Fruit fly (Drosophila melanogaster) whole organism, embryonic: Measurements from ENCODE around the gene CG12398.

ENCODE experiments used
- CG12071 ChIP-seq: fragments of 200-800 bp; sonication (Bioruptor generic); optimal IDR thresholded peaks from 3 replicates; lab custom pipeline; 2018; ENCODE audit warnings: missing biosample characterization, mild to moderate bottlenecking, missing genetic modification characterization
- mirr ChIP-seq: fragments of 200-800 bp; sonication (Bioruptor generic); optimal IDR thresholded peaks from 3 replicates; lab custom pipeline; 2018; ENCODE audit warnings: missing biosample characterization, mild to moderate bottlenecking, missing genetic modification characterization
- odd ChIP-seq: fragments of 200-800 bp; sonication (Bioruptor generic); optimal IDR thresholded peaks from 2 replicates; lab custom pipeline; 2017; ENCODE audit warnings: missing biosample characterization, mild to moderate bottlenecking, missing genetic modification characterization

dm6 chrX:14878917-14879316 is 34.7 kb downstream of the CG12398 start:
- no peak for TF ChIP-seq mirr
- TF ChIP-seq odd (GFP tag; lab: Kevin White, UChicago), result no peak
- no peak for TF ChIP-seq CG12071 (GFP tag; lab: Kevin White, UChicago)
